Worm (Caenorhabditis elegans) whole organism, midembryonic: Measurements from ENCODE around the gene trpl-5.
"Not testable (repeated sequence)": the region's sequence is repeated elsewhere in the genome, so short reads cannot be mapped to it uniquely, and the experiment has no call there.

Source experiments
- T22C8.4 ChIP-seq: fragments of 200-800 bp; sonication (Bioruptor generic); IDR thresholded peaks from 2 replicates; pipeline ENCODE4 v1.3.6; 2022; ENCODE audit warnings: missing genetic modification characterization, missing compliant biosample characterization
- cog-1 ChIP-seq: sonication (generic microtip); optimal IDR thresholded peaks from 2 replicates; lab custom pipeline; 2016; ENCODE audit warnings: missing genetic modification characterization, missing compliant biosample characterization
- flt-1 ChIP-seq: fragments of 200-800 bp; sonication (Bioruptor generic); IDR thresholded peaks from 2 replicates; pipeline ENCODE4 v1.3.6; 2022; ENCODE audit warnings: missing genetic modification characterization, missing compliant biosample characterization
- klf-2 ChIP-seq: fragments of 200-800 bp; sonication (Bioruptor generic); conservative IDR thresholded peaks from 2 replicates; pipeline ENCODE4 v1.3.6; 2022; ENCODE audit warnings: missing genetic modification reagents, missing genetic modification characterization, missing compliant biosample characterization
- med-1 ChIP-seq: sonication (generic microtip); optimal IDR thresholded peaks from 2 replicates; lab custom pipeline; 2017; ENCODE audit warnings: missing genetic modification characterization, mild to moderate bottlenecking, missing compliant biosample characterization, antibody characterized with exemption, missing genetic modification reagents; ENCODE audit not compliant: insufficient read depth
- ref-1 ChIP-seq: fragments of 200-800 bp; sonication (Bioruptor generic); conservative IDR thresholded peaks from 2 replicates; pipeline ENCODE4 v1.3.6; 2022; ENCODE audit warnings: missing genetic modification reagents, missing genetic modification characterization, missing compliant biosample characterization
- tab-1 ChIP-seq: fragments of 200-800 bp; sonication (Bioruptor generic); IDR thresholded peaks from 2 replicates; pipeline ENCODE4 v1.3.6; 2022; ENCODE audit warnings: missing genetic modification characterization, missing compliant biosample characterization
- ztf-23 ChIP-seq: fragments of 200-800 bp; sonication (Bioruptor generic); IDR thresholded peaks from 2 replicates; pipeline ENCODE4 v1.3.6; 2022; ENCODE audit warnings: missing genetic modification reagents, missing genetic modification characterization, missing compliant biosample characterization
- ztf-29 ChIP-seq: fragments of 200-800 bp; sonication (Bioruptor generic); IDR thresholded peaks from 2 replicates; pipeline ENCODE4 v1.3.6; 2022; ENCODE audit warnings: missing genetic modification reagents, missing genetic modification characterization, missing compliant biosample characterization

The trpl-5 gene

ce11 chrII:2075513-2075912 is 14.9 kb downstream of the trpl-5 start, which contains the start of gene F07E5.8:
Gene F07E5.8 (minus strand): TSS chrII:2075613.
- TF ChIP-seq ztf-23 (GFP tag; lab: Robert Waterston, UW) (no peak), T22C8.4 (GFP tag; lab: Robert Waterston, UW) (no peak), ztf-29 (GFP tag; lab: Robert Waterston, UW) (no peak), ref-1 (GFP tag; lab: Robert Waterston, UW) (no peak), klf-2 (no peak), cog-1 (no peak), flt-1 (GFP tag; lab: Robert Waterston, UW) (no peak), tab-1 (no peak), med-1 (GFP tag; lab: Kevin White, UChicago) (no peak)

- no peak for TF ChIP-seq klf-2
- TF ChIP-seq med-1 (GFP tag; lab: Kevin White, UChicago) = no peak
- no peak for TF ChIP-seq flt-1 (GFP tag; lab: Robert Waterston, UW)
- TF ChIP-seq ztf-23 (GFP tag; lab: Robert Waterston, UW) = no peak
- TF ChIP-seq T22C8.4 (GFP tag; lab: Robert Waterston, UW) = no peak
- TF ChIP-seq ref-1 (GFP tag; lab: Robert Waterston, UW) = no peak
- no peak for TF ChIP-seq ztf-29 (GFP tag; lab: Robert Waterston, UW)
- no peak for TF ChIP-seq tab-1
- TF ChIP-seq cog-1 = no peak
Measured at ce11 chrII:2071429-2071828, 19.0 kb downstream of the trpl-5 start, which contains the start of gene F07E5.7. Gene F07E5.7 (minus strand): TSS chrII:2071529.

- not testable (repeated sequence) for TF ChIP-seq med-1 (GFP tag; lab: Kevin White, UChicago); flt-1 (GFP tag; lab: Robert Waterston, UW); cog-1
Measured at ce11 chrII:2067451-2068021, 22.9 kb downstream of the trpl-5 start, which contains the start of gene F07E5.12. Gene F07E5.12 (plus strand): TSS chrII:2067971.

- TF ChIP-seq cog-1 = no peak
- no peak for TF ChIP-seq klf-2
- TF ChIP-seq ref-1 (GFP tag; lab: Robert Waterston, UW) = no peak
- no peak for TF ChIP-seq tab-1
- TF ChIP-seq T22C8.4 (GFP tag; lab: Robert Waterston, UW) = no peak
- TF ChIP-seq med-1 (GFP tag; lab: Kevin White, UChicago) = no peak
- no peak for TF ChIP-seq ztf-29 (GFP tag; lab: Robert Waterston, UW)
- no peak for TF ChIP-seq flt-1 (GFP tag; lab: Robert Waterston, UW)
Measured at ce11 chrII:2064497-2064896, 25.9 kb downstream of the trpl-5 start, which contains the start of gene fbxb-6. Gene fbxb-6 (plus strand): TSS chrII:2064797.

ce11 chrII:2063989-2064388 is 26.4 kb downstream of the trpl-5 start, which contains the start of gene F07E5.13:
Gene F07E5.13 (minus strand): TSS chrII:2064089.
- TF ChIP-seq cog-1 (no peak), klf-2 (no peak), ref-1 (GFP tag; lab: Robert Waterston, UW) (no peak), med-1 (GFP tag; lab: Kevin White, UChicago) (no peak), ztf-23 (GFP tag; lab: Robert Waterston, UW) (no peak), T22C8.4 (GFP tag; lab: Robert Waterston, UW) (no peak), ztf-29 (GFP tag; lab: Robert Waterston, UW) (no peak), tab-1 (no peak), flt-1 (GFP tag; lab: Robert Waterston, UW) (no peak)

ce11 chrII:2058985-2059384 is 31.5 kb downstream of the trpl-5 start, which contains the start of gene F07E5.5:
Gene F07E5.5 (minus strand): TSS chrII:2059070.
- no peak for TF ChIP-seq ztf-23 (GFP tag; lab: Robert Waterston, UW)
- TF ChIP-seq cog-1 = no peak
- no peak for TF ChIP-seq tab-1
- TF ChIP-seq ref-1 (GFP tag; lab: Robert Waterston, UW) = no peak
- no peak for TF ChIP-seq ztf-29 (GFP tag; lab: Robert Waterston, UW)
- no peak for TF ChIP-seq T22C8.4 (GFP tag; lab: Robert Waterston, UW)
- TF ChIP-seq flt-1 (GFP tag; lab: Robert Waterston, UW) = no peak
- TF ChIP-seq med-1 (GFP tag; lab: Kevin White, UChicago) = no peak
- TF ChIP-seq klf-2 = no peak

- TF ChIP-seq ztf-23 (GFP tag; lab: Robert Waterston, UW) = no peak
- TF ChIP-seq ztf-29 (GFP tag; lab: Robert Waterston, UW) = no peak
- TF ChIP-seq ref-1 (GFP tag; lab: Robert Waterston, UW) = no peak
- no peak for TF ChIP-seq T22C8.4 (GFP tag; lab: Robert Waterston, UW)
- TF ChIP-seq cog-1 = no peak
- no peak for TF ChIP-seq flt-1 (GFP tag; lab: Robert Waterston, UW)
- no peak for TF ChIP-seq klf-2
- TF ChIP-seq med-1 (GFP tag; lab: Kevin White, UChicago) = no peak
Measured at ce11 chrII:2051372-2051771, 39.1 kb downstream of the trpl-5 start, which contains the start of gene fbxb-35. Gene fbxb-35 (plus strand): TSS chrII:2051672.

- not testable (repeated sequence) for TF ChIP-seq ztf-29 (GFP tag; lab: Robert Waterston, UW); klf-2; T22C8.4 (GFP tag; lab: Robert Waterston, UW)
Measured at ce11 chrII:2046556-2046955, 43.9 kb downstream of the trpl-5 start, which contains the start of gene math-1. Gene math-1 (minus strand): TSS chrII:2046656.

- TF ChIP-seq T22C8.4 (GFP tag; lab: Robert Waterston, UW) (no peak), med-1 (GFP tag; lab: Kevin White, UChicago) (no peak), tab-1 (no peak), ztf-29 (GFP tag; lab: Robert Waterston, UW) (no peak), ref-1 (GFP tag; lab: Robert Waterston, UW) (no peak), klf-2 (no peak), ztf-23 (GFP tag; lab: Robert Waterston, UW) (no peak), cog-1 (no peak), flt-1 (GFP tag; lab: Robert Waterston, UW) (no peak)
Measured at ce11 chrII:2045505-2045904, 44.9 kb downstream of the trpl-5 start, which contains the start of gene bath-24. Gene bath-24 (minus strand): TSS chrII:2045605.
